In the genomic region with DNA sequence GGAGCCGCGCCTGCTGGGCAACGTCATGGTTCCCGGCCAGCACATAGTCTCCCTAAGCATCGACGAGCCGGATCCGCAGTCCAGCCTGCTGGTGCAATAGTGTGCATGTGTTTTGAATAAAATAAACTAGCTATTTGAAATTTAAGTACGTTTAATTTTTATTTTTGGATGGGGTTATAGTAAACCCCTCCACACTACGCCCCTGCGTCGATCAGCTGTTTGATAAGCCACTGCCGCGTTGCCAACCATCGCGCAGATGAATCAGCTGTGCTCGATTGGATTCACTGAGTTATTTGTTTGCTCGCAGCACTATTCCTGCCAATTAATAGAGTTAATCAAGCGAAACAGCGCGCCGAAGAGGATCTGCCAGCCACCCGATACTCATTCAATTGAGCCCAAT, we compare ENCODE assay signal across 1 fruit fly cellular context.
TF ChIP-seq lines count a peak whose summit lies in the region.

A gene (plus strand): TSS at position 254 of the 400 bp plus-strand sequence.

TF ChIP-seq in whole organism, embryonic, 481 proteins besides CTCF, POLR2A, EP300 and RAD21 (continued from another document and continues in another):
- TF ChIP-seq h (optimal IDR thresholded peaks at IDR 0.05; lab: Kevin White, UChicago) (no peak), CG12104 (GFP tag; optimal IDR thresholded peaks at IDR 0.05; lab: Kevin White, UChicago) (no peak), CG13624 (GFP tag; optimal IDR thresholded peaks at IDR 0.05; lab: Kevin White, UChicago) (peak; percentile 68), Dfd (GFP tag; optimal IDR thresholded peaks at IDR 0.05; lab: Kevin White, UChicago) (no peak), ase (GFP tag; IDR thresholded peaks at IDR 0.05; lab: Robert Waterston, UW) (peak; percentile 67; the same call in 2 of the 3 replicates), pho (GFP tag; optimal IDR thresholded peaks at IDR 0.05; lab: Kevin White, UChicago) (peak; percentile 57), mld (GFP tag; IDR thresholded peaks at IDR 0.05; lab: Robert Waterston, UW; ENCODE audit: partially characterized antibody) (no peak), lola (GFP tag; optimal IDR thresholded peaks at IDR 0.05; lab: Kevin White, UChicago) (peak in 1 of 3 experiments; percentile 12), NC2α (GFP tag; optimal IDR thresholded peaks at IDR 0.05; lab: Kevin White, UChicago) (peak; percentile 20), ham (GFP tag; IDR thresholded peaks at IDR 0.05; lab: Robert Waterston, UW) (0 out of 2 replicates have a peak, but pooled peaks have one; percentile 44), Spps (tag; optimal IDR thresholded peaks at IDR 0.05; lab: Kevin White, UChicago) (no peak), CG4820 (GFP tag; optimal IDR thresholded peaks at IDR 0.05; lab: Kevin White, UChicago) (peak; percentile 23), hbn (GFP tag; IDR thresholded peaks at IDR 0.05; lab: Robert Waterston, UW; ENCODE audit: partially characterized antibody) (peak; percentile 50; the same call in 1 of the 2 replicates), slbo (GFP tag; IDR thresholded peaks at IDR 0.05; lab: Robert Waterston, UW) (peak; percentile 86), ATbp (GFP tag; optimal IDR thresholded peaks at IDR 0.05; lab: Kevin White, UChicago) (peak; percentile 17), sens (GFP tag; lab: Kevin White, UChicago) (peak; percentile 88), CG14965 (GFP tag; optimal IDR thresholded peaks at IDR 0.05; lab: Kevin White, UChicago; ENCODE audit: borderline replicate concordance) (no peak), Vsx1 (GFP tag; optimal IDR thresholded peaks at IDR 0.05; lab: Kevin White, UChicago) (peak; percentile 51), Drgx (GFP tag; IDR thresholded peaks at IDR 0.05; lab: Robert Waterston, UW) (peak; percentile 80), CG6254 (GFP tag; optimal IDR thresholded peaks at IDR 0.05; lab: Kevin White, UChicago) (no peak), Ets97D (GFP tag; optimal IDR thresholded peaks at IDR 0.05; lab: Kevin White, UChicago) (peak; percentile 11), CG1647 (GFP tag; optimal IDR thresholded peaks at IDR 0.05; lab: Kevin White, UChicago) (peak; percentile 48), toy (GFP tag; IDR thresholded peaks at IDR 0.05; lab: Robert Waterston, UW) (no peak), crc (GFP tag; optimal IDR thresholded peaks at IDR 0.05; lab: Kevin White, UChicago) (peak; percentile 26), chinmo (GFP tag; IDR thresholded peaks at IDR 0.05; lab: Robert Waterston, UW; ENCODE audit: partially characterized antibody) (no peak), mirr (GFP tag; optimal IDR thresholded peaks at IDR 0.05; lab: Kevin White, UChicago) (peak; percentile 36), Optix (GFP tag; IDR thresholded peaks at IDR 0.05; lab: Robert Waterston, UW) (peak; percentile 59; the same call in 1 of the 3 replicates), CG12942 (GFP tag; optimal IDR thresholded peaks at IDR 0.05; lab: Kevin White, UChicago) (no peak), CG10366 (GFP tag; IDR thresholded peaks at IDR 0.05; lab: Robert Waterston, UW) (peak; percentile 68), CG17385 (GFP tag; optimal IDR thresholded peaks at IDR 0.05; lab: Kevin White, UChicago) (peak; percentile 54), luna (GFP tag; optimal IDR thresholded peaks at IDR 0.05; lab: Kevin White, UChicago) (no peak), her (GFP tag; optimal IDR thresholded peaks at IDR 0.05; lab: Kevin White, UChicago) (peak; percentile 24), CrebB (tag; optimal IDR thresholded peaks at IDR 0.05; lab: Kevin White, UChicago) (peak; percentile 40), Sin3A (optimal IDR thresholded peaks at IDR 0.05; lab: Kevin White, UChicago) (peak; percentile 28), CG14014 (GFP tag; IDR thresholded peaks at IDR 0.05; lab: Robert Waterston, UW) (peak; percentile 77), zfh1 (GFP tag; IDR thresholded peaks at IDR 0.05; lab: Robert Waterston, UW) (peak; percentile 82; the same call in 2 of the 3 replicates), CG8924 (tag; optimal IDR thresholded peaks at IDR 0.05; lab: Kevin White, UChicago) (peak; percentile 34), Elba2 (GFP tag; optimal IDR thresholded peaks at IDR 0.05; lab: Kevin White, UChicago) (no peak), sd (tag; optimal IDR thresholded peaks at IDR 0.05; lab: Kevin White, UChicago) (peak; percentile 19), MESR4 (GFP tag; optimal IDR thresholded peaks at IDR 0.05; lab: Kevin White, UChicago) (peak; percentile 63), vfl (GFP tag; optimal IDR thresholded peaks at IDR 0.05; lab: Kevin White, UChicago) (no peak), gfzf (GFP tag; optimal IDR thresholded peaks at IDR 0.05; lab: Kevin White, UChicago) (no peak), NFAT (GFP tag; IDR thresholded peaks at IDR 0.05; lab: Robert Waterston, UW) (peak; percentile 80), pb (GFP tag; optimal IDR thresholded peaks at IDR 0.05; lab: Kevin White, UChicago) (no peak), CG5245 (GFP tag; optimal IDR thresholded peaks at IDR 0.05; lab: Kevin White, UChicago) (no peak), unpg (GFP tag; optimal IDR thresholded peaks at IDR 0.05; lab: Kevin White, UChicago) (peak; percentile 46), da (GFP tag; optimal IDR thresholded peaks at IDR 0.05; lab: Kevin White, UChicago) (no peak), dysf (GFP tag; IDR thresholded peaks at IDR 0.05; lab: Robert Waterston, UW) (peak; percentile 80), ci (GFP tag; IDR thresholded peaks at IDR 0.05; lab: Robert Waterston, UW) (peak; percentile 89), tin (GFP tag; optimal IDR thresholded peaks at IDR 0.05; lab: Kevin White, UChicago) (peak; percentile 39), Hand (GFP tag; optimal IDR thresholded peaks at IDR 0.05; lab: Kevin White, UChicago) (peak; percentile 41), lbe (GFP tag; optimal IDR thresholded peaks at IDR 0.05; lab: Kevin White, UChicago) (no peak), CkIIα-i1 (GFP tag; IDR thresholded peaks at IDR 0.05; lab: Robert Waterston, UW) (no peak), MTF-1 (GFP tag; optimal IDR thresholded peaks at IDR 0.05; lab: Kevin White, UChicago; ENCODE audit: borderline replicate concordance) (peak; percentile 11), CG8281 (tag; optimal IDR thresholded peaks at IDR 0.05; lab: Kevin White, UChicago) (no peak), CG18476 (GFP tag; optimal IDR thresholded peaks at IDR 0.05; lab: Kevin White, UChicago) (peak; percentile 5), ara (GFP tag; IDR thresholded peaks at IDR 0.05; lab: Robert Waterston, UW) (peak; percentile 65; the same call in 1 of the 2 replicates), CG32532 (GFP tag; IDR thresholded peaks at IDR 0.05; lab: Robert Waterston, UW) (peak; percentile 86), B-H2 (GFP tag; optimal IDR thresholded peaks at IDR 0.05; lab: Kevin White, UChicago) (peak; percentile 65), Side (GFP tag; optimal IDR thresholded peaks at IDR 0.05; lab: Kevin White, UChicago) (peak; percentile 46), CG30431 (GFP tag; optimal IDR thresholded peaks at IDR 0.05; lab: Kevin White, UChicago) (no peak), CG10431 (GFP tag; optimal IDR thresholded peaks at IDR 0.05; lab: Kevin White, UChicago) (no peak), CG3163 (GFP tag; optimal IDR thresholded peaks at IDR 0.05; lab: Kevin White, UChicago) (peak; percentile 20), hth (optimal IDR thresholded peaks at IDR 0.05; lab: Kevin White, UChicago) (no peak), CG1529 (GFP tag; optimal IDR thresholded peaks at IDR 0.05; lab: Kevin White, UChicago) (peak; percentile 20), CG17612 (GFP tag; IDR thresholded peaks at IDR 0.05; lab: Robert Waterston, UW) (no peak), onecut (GFP tag; IDR thresholded peaks at IDR 0.05; lab: Robert Waterston, UW) (peak; percentile 59), CG42726 (GFP tag; IDR thresholded peaks at IDR 0.05; lab: Robert Waterston, UW; ENCODE audit: partially characterized antibody) (no peak), Taf1 (GFP tag; IDR thresholded peaks at IDR 0.05; lab: Robert Waterston, UW) (peak; percentile 66), ems (GFP tag; optimal IDR thresholded peaks at IDR 0.05; lab: Kevin White, UChicago) (peak; percentile 63), Poxn (GFP tag; IDR thresholded peaks at IDR 0.05; lab: Robert Waterston, UW) (0 out of 2 replicates have a peak, but pooled peaks have one; percentile 13), CG10654 (GFP tag; optimal IDR thresholded peaks at IDR 0.05; lab: Kevin White, UChicago) (no peak), Xrp1 (GFP tag; IDR thresholded peaks at IDR 0.05; lab: Robert Waterston, UW) (peak; percentile 76), zf30C (GFP tag; optimal IDR thresholded peaks at IDR 0.05; lab: Kevin White, UChicago) (no peak), Chrac-16 (GFP tag; optimal IDR thresholded peaks at IDR 0.05; lab: Kevin White, UChicago) (peak; percentile 47), CG32767 (GFP tag; IDR thresholded peaks at IDR 0.05; lab: Robert Waterston, UW) (peak; percentile 38; the same call in 1 of the 2 replicates), ash1 (GFP tag; optimal IDR thresholded peaks at IDR 0.05; lab: Kevin White, UChicago) (peak; percentile 27), so (GFP tag; IDR thresholded peaks at IDR 0.05; lab: Robert Waterston, UW) (peak; percentile 77; the same call in 2 of the 3 replicates), Gsc (GFP tag; IDR thresholded peaks at IDR 0.05; lab: Robert Waterston, UW) (no peak), CG13296 (GFP tag; optimal IDR thresholded peaks at IDR 0.05; lab: Kevin White, UChicago) (peak; percentile 50), CG3847 (GFP tag; IDR thresholded peaks at IDR 0.05; lab: Robert Waterston, UW) (peak; percentile 83), ab (GFP tag; optimal IDR thresholded peaks at IDR 0.05; lab: Kevin White, UChicago) (peak; percentile 7), CG6813 (GFP tag; optimal IDR thresholded peaks at IDR 0.05; lab: Kevin White, UChicago) (no peak), BtbVII (GFP tag; optimal IDR thresholded peaks at IDR 0.05; lab: Kevin White, UChicago) (peak; percentile 27), crol (GFP tag; IDR thresholded peaks at IDR 0.05; lab: Robert Waterston, UW) (0 out of 2 replicates have a peak, but pooled peaks have one; percentile 28), Meics (GFP tag; optimal IDR thresholded peaks at IDR 0.05; lab: Kevin White, UChicago) (peak; percentile 66), trem (tag; optimal IDR thresholded peaks at IDR 0.05; lab: Kevin White, UChicago) (no peak), sisA (GFP tag; IDR thresholded peaks at IDR 0.05; lab: Robert Waterston, UW) (peak; percentile 58), stc (GFP tag; IDR thresholded peaks at IDR 0.05; lab: Robert Waterston, UW) (peak; percentile 63), Ptx1 (GFP tag; IDR thresholded peaks at IDR 0.05; lab: Robert Waterston, UW) (peak; percentile 79), Awh (GFP tag; IDR thresholded peaks at IDR 0.05; lab: Robert Waterston, UW) (peak; percentile 79), CG17829 (tag; optimal IDR thresholded peaks at IDR 0.05; lab: Kevin White, UChicago) (peak; percentile 57), CG12299 (tag; optimal IDR thresholded peaks at IDR 0.05; lab: Kevin White, UChicago) (peak; percentile 40), fru (optimal IDR thresholded peaks at IDR 0.05; lab: Kevin White, UChicago) (no peak), prd (optimal IDR thresholded peaks at IDR 0.05; lab: Kevin White, UChicago) (no peak), prd (GFP tag; IDR thresholded peaks at IDR 0.05; lab: Robert Waterston, UW) (peak; percentile 79), E2f1 (GFP tag; IDR thresholded peaks at IDR 0.05; lab: Robert Waterston, UW) (peak; percentile 63), esg (GFP tag; conservative IDR thresholded peaks at IDR 0.05; lab: Robert Waterston, UW) (peak; percentile 32; the same call in 1 of the 2 replicates), az2 (GFP tag; optimal IDR thresholded peaks at IDR 0.05; lab: Kevin White, UChicago) (peak; percentile 41), CG8089 (GFP tag; optimal IDR thresholded peaks at IDR 0.05; lab: Kevin White, UChicago) (peak; percentile 6), Pdp1 (GFP tag; optimal IDR thresholded peaks at IDR 0.05; lab: Kevin White, UChicago) (peak; percentile 50 to 59), peb (GFP tag; IDR thresholded peaks at IDR 0.05; lab: Robert Waterston, UW) (peak; percentile 37; the same call in 1 of the 2 replicates), sim (GFP tag; IDR thresholded peaks at IDR 0.05; lab: Robert Waterston, UW) (no peak), CG7963 (GFP tag; IDR thresholded peaks at IDR 0.05; lab: Robert Waterston, UW; ENCODE audit: partially characterized antibody) (no peak), Adf1 (GFP tag; IDR thresholded peaks at IDR 0.05; lab: Robert Waterston, UW) (peak; percentile 54; the same call in 1 of the 2 replicates), NC2β (GFP tag; optimal IDR thresholded peaks at IDR 0.05; lab: Kevin White, UChicago) (no peak), fu2 (GFP tag; optimal IDR thresholded peaks at IDR 0.05; lab: Kevin White, UChicago) (peak; percentile 43), Ets65A (GFP tag; lab: Kevin White, UChicago) (peak; percentile 77), CG12071 (GFP tag; optimal IDR thresholded peaks at IDR 0.05; lab: Kevin White, UChicago) (peak; percentile 26), CG3407 (GFP tag; optimal IDR thresholded peaks at IDR 0.05; lab: Kevin White, UChicago) (no peak), CG2116 (GFP tag; optimal IDR thresholded peaks at IDR 0.05; lab: Kevin White, UChicago) (peak; percentile 25), Mes4 (GFP tag; optimal IDR thresholded peaks at IDR 0.05; lab: Kevin White, UChicago) (peak; percentile 38), BEAF-32 (GFP tag; optimal IDR thresholded peaks at IDR 0.05; lab: Kevin White, UChicago) (peak; percentile 2), dm (GFP tag; optimal IDR thresholded peaks at IDR 0.05; lab: Kevin White, UChicago) (peak; percentile 56), CG43689 (GFP tag; IDR thresholded peaks at IDR 0.05; lab: Robert Waterston, UW) (peak; percentile 50; the same call in 1 of the 2 replicates), CG4404 (GFP tag; IDR thresholded peaks at IDR 0.05; lab: Robert Waterston, UW) (peak; percentile 59; the same call in 1 of the 2 replicates), CG14710 (tag; optimal IDR thresholded peaks at IDR 0.05; lab: Kevin White, UChicago) (peak; percentile 25), CG15601 (tag; optimal IDR thresholded peaks at IDR 0.05; lab: Kevin White, UChicago) (no peak), Max (GFP tag; optimal IDR thresholded peaks at IDR 0.05; lab: Kevin White, UChicago) (peak; percentile 5), twi (tag; optimal IDR thresholded peaks at IDR 0.05; lab: Kevin White, UChicago) (no peak), CG9797 (GFP tag; optimal IDR thresholded peaks at IDR 0.05; lab: Kevin White, UChicago) (peak; percentile 29), CG12391 (tag; optimal IDR thresholded peaks at IDR 0.05; lab: Kevin White, UChicago) (peak; percentile 59), CG3065 (GFP tag; optimal IDR thresholded peaks at IDR 0.05; lab: Kevin White, UChicago) (no peak), trh (GFP tag; optimal IDR thresholded peaks at IDR 0.05; lab: Kevin White, UChicago) (no peak)
